Worm (Caenorhabditis elegans): Measurements from ENCODE around the gene irld-8.

DNA sequence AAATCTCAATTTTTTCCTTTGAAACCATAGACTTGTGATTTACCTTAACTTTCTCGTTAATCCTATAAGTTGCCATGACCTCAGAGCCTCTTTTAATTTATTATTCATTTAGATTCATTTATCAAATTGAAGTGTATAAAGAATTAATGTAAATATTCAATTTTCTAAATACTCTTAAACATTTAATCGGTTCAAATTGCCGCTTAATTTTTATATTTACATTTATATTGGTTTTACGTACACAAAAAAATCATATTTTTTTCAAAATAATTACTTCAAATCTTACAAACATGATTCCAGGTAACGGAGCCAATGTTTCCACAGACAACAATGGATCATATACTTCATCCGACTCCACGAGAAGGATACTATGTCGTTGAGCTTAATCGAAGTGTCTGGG is 32.9 kb downstream of the irld-8 start, which contains the start of gene pmk-1:
- TF ChIP-seq unc-62 (GFP tag; optimal IDR thresholded peaks at IDR 0.05) (no peak), sdz-38 (tag; optimal IDR thresholded peaks at IDR 0.05) (no peak), lin-35 (GFP tag; optimal IDR thresholded peaks at IDR 0.05) (no peak), T26A5.8 (tag; optimal IDR thresholded peaks at IDR 0.05) (no peak), ztf-18 (tag; optimal IDR thresholded peaks at IDR 0.05) (no peak), lin-40 (tag; optimal IDR thresholded peaks at IDR 0.05) (no peak), ceh-27 (GFP tag; optimal IDR thresholded peaks at IDR 0.05) (no peak), sea-2 (GFP tag; IDR thresholded peaks at IDR 0.05) (no peak), dpl-1 (GFP tag; optimal IDR thresholded peaks at IDR 0.05) (no peak)
